Worm (Caenorhabditis elegans) whole organism, L4 larva: ENCODE measurements around the gene F26F2.3.

Experiments used
- ZK546.5 ChIP-seq, 2 experiments: sonication (generic microtip); optimal IDR thresholded peaks; 2 replicates each; lab custom pipeline; 2017; ENCODE audit warnings: missing biosample characterization in 2 of 2, missing genetic modification characterization in 2 of 2
- ceh-82 ChIP-seq: sonication (generic microtip); optimal IDR thresholded peaks from 2 replicates; lab custom pipeline; 2017; ENCODE audit warnings: missing biosample characterization, missing genetic modification characterization
- fkh-10 ChIP-seq: fragments of 150-350 bp; optimal IDR thresholded peaks from 2 replicates; lab custom pipeline; 2014; ENCODE audit warnings: missing biosample characterization, missing genetic modification reagents, missing genetic modification characterization
- nhr-42 ChIP-seq: fragments of 200-800 bp; sonication (Bioruptor generic); IDR thresholded peaks from 2 replicates; pipeline ENCODE4 v1.3.6; 2022; ENCODE audit warnings: missing genetic modification characterization, missing compliant biosample characterization

ce11 chrV:20527493-20527892 is 38.9 kb downstream of the F26F2.3 start, which contains the start of gene Y38H6C.13:
- TF ChIP-seq ZK546.5 (tag; optimal IDR thresholded peaks at IDR 0.05; lab: Kevin White, UChicago) (no peak), fkh-10 (no peak), ceh-82 (no peak), nhr-42 (GFP tag; lab: Robert Waterston, UW) (no peak)
